Worm (Caenorhabditis elegans): ENCODE results near the gene C46F9.5.
"Not testable (repeated sequence)": the region's sequence is repeated elsewhere in the genome, so short reads cannot be mapped to it uniquely, and the experiment has no call there.

DNA sequence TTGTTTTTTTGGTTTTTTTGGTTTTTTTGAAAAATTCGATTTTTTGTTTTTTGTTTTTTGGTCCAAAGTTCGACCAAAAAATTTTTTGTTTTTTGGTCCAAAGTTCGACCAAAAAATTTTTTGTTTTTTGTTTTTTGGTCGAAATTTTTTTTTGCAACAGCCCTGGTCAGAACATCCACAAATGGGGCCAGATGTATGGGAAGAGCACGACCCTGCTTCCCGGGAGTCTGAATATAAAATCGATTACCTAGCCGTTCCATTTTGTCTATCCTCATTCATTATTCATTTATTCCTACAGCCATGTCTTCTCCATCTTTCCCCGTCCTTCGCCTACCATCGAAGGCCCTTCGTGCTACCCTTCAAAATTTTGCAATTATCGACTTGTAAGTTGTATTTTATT lies 41.3 kb upstream of the C46F9.5 start, which contains the start of gene fbxb-95:
- TF ChIP-seq ama-1 (optimal IDR thresholded peaks at IDR 0.05); scrt-1 (GFP tag; IDR thresholded peaks at IDR 0.05); flt-1 (GFP tag; IDR thresholded peaks at IDR 0.05); aly-1 (tag; optimal IDR thresholded peaks at IDR 0.05); pes-1 (GFP tag; IDR thresholded peaks at IDR 0.05); tbx-37 (GFP tag; conservative IDR thresholded peaks at IDR 0.05); ceh-13 (GFP tag; optimal IDR thresholded peaks at IDR 0.05); tra-4 (tag; optimal IDR thresholded peaks at IDR 0.05); ceh-36 (tag; optimal IDR thresholded peaks at IDR 0.05); hmbx-1 (tag; optimal IDR thresholded peaks at IDR 0.05); ets-7 (tag; optimal IDR thresholded peaks at IDR 0.05); sea-1 (GFP tag; conservative IDR thresholded peaks at IDR 0.05); F13C5.2 (tag; optimal IDR thresholded peaks at IDR 0.05); hnd-1 (tag; optimal IDR thresholded peaks at IDR 0.05): not testable (repeated sequence)
